Worm (Caenorhabditis elegans) whole organism, young adult: Measurements from ENCODE around the gene K04B12.2.

ENCODE experiments used
- F49E8.2 ChIP-seq: sonication (generic microtip); optimal IDR thresholded peaks from 3 replicates; lab custom pipeline; 2017; ENCODE audit warnings: missing genetic modification characterization, mild to moderate bottlenecking, missing compliant biosample characterization, antibody characterized with exemption, moderate library complexity; ENCODE audit not compliant: insufficient read depth
- Y56A3A.18 ChIP-seq: fragments of 200-800 bp; sonication (Bioruptor generic); IDR thresholded peaks from 2 replicates; pipeline ENCODE4 v1.3.6; 2022; ENCODE audit warnings: missing genetic modification reagents, missing genetic modification characterization, missing compliant biosample characterization
- dpl-1 ChIP-seq: fragments of 150-350 bp; optimal IDR thresholded peaks from 2 replicates; lab custom pipeline; 2014; ENCODE audit warnings: missing biosample characterization, missing genetic modification reagents, missing genetic modification characterization
- efl-1 ChIP-seq: fragments of 150-350 bp; optimal IDR thresholded peaks from 2 replicates; lab custom pipeline; 2014; ENCODE audit warnings: missing biosample characterization, missing genetic modification reagents, missing genetic modification characterization
- lin-35 ChIP-seq, 3 experiments: fragments of 150-350 bp in 2 of 3; sonication (generic microtip) in 1 of 3; optimal IDR thresholded peaks; 2 replicates each; lab custom pipeline; 2014 to 2018; ENCODE audit warnings: missing biosample characterization in 3 of 3, missing genetic modification characterization in 3 of 3, missing genetic modification reagents in 3 of 3
- mel-28 ChIP-seq: sonication (generic microtip); optimal IDR thresholded peaks from 2 replicates; lab custom pipeline; 2016; ENCODE audit warnings: borderline replicate concordance, mild to moderate bottlenecking, missing genetic modification characterization, missing compliant biosample characterization
- sea-2 ChIP-seq: fragments of 200-800 bp; sonication (Bioruptor generic); IDR thresholded peaks from 2 replicates; pipeline ENCODE4 v1.3.6; 2022; ENCODE audit warnings: missing genetic modification characterization, missing compliant biosample characterization

- no peak for TF ChIP-seq Y56A3A.18 (GFP tag; lab: Robert Waterston, UW)
- no peak for TF ChIP-seq F49E8.2 (tag; lab: Kevin White, UChicago)
- no peak for TF ChIP-seq sea-2 (GFP tag; lab: Robert Waterston, UW)
- TF ChIP-seq dpl-1 (GFP tag; lab: Kevin White, UChicago), result no peak
- no peak for TF ChIP-seq lin-35 (GFP tag; optimal IDR thresholded peaks at IDR 0.05; lab: Kevin White, UChicago)
- no peak for TF ChIP-seq efl-1 (GFP tag; lab: Kevin White, UChicago)
- no peak for TF ChIP-seq mel-28 (tag; lab: Kevin White, UChicago)
Measured at ce11 chrII:14424791-14425190, 13.0 kb downstream of the K04B12.2 start, which contains the start of gene plx-2.
